Worm (Caenorhabditis elegans) whole organism, L2 larva: ENCODE results near the gene R160.2.
"Not testable (repeated sequence)": the region's sequence is repeated elsewhere in the genome, so short reads cannot be mapped to it uniquely, and the experiment has no call there.

ENCODE experiments used
- ZK546.5 ChIP-seq: sonication (generic microtip); optimal IDR thresholded peaks from 2 replicates; lab custom pipeline; 2017; ENCODE audit warnings: missing biosample characterization, missing genetic modification characterization
- alr-1 ChIP-seq: fragments of 150-350 bp; optimal IDR thresholded peaks from 2 replicates; lab custom pipeline; 2014; ENCODE audit warnings: missing biosample characterization, missing genetic modification characterization
- aly-2 ChIP-seq: fragments of 150-350 bp; optimal IDR thresholded peaks from 2 replicates; lab custom pipeline; 2014; ENCODE audit warnings: missing biosample characterization, missing genetic modification characterization
- ceh-82 ChIP-seq: fragments of 150-350 bp; optimal IDR thresholded peaks from 2 replicates; lab custom pipeline; 2014; ENCODE audit warnings: missing biosample characterization, missing genetic modification characterization
- lin-39 ChIP-seq: fragments of 150-350 bp; optimal IDR thresholded peaks from 2 replicates; lab custom pipeline; 2014; ENCODE audit warnings: missing biosample characterization, missing genetic modification reagents, missing genetic modification characterization
- nhr-12 ChIP-seq: fragments of 150-350 bp; optimal IDR thresholded peaks from 2 replicates; lab custom pipeline; 2014; ENCODE audit warnings: missing biosample characterization, missing genetic modification characterization
- nhr-21 ChIP-seq: fragments of 150-350 bp; optimal IDR thresholded peaks from 2 replicates; lab custom pipeline; 2014; ENCODE audit warnings: missing biosample characterization, missing genetic modification characterization
- nhr-237 ChIP-seq: fragments of 150-350 bp; optimal IDR thresholded peaks from 2 replicates; lab custom pipeline; 2014; ENCODE audit warnings: missing biosample characterization, missing genetic modification characterization
- skn-1 ChIP-seq: sonication (generic microtip); optimal IDR thresholded peaks from 2 replicates; lab custom pipeline; 2017; ENCODE audit warnings: missing biosample characterization, missing genetic modification characterization
- snpc-4 ChIP-seq: fragments of 150-350 bp; optimal IDR thresholded peaks from 2 replicates; lab custom pipeline; 2014; ENCODE audit warnings: missing biosample characterization, missing genetic modification characterization
- unc-55 ChIP-seq: fragments of 150-350 bp; sonication (generic microtip); optimal IDR thresholded peaks from 3 replicates; lab custom pipeline; 2014; ENCODE audit warnings: missing biosample characterization, missing genetic modification reagents, missing genetic modification characterization
- ztf-11 ChIP-seq: sonication (generic microtip); optimal IDR thresholded peaks from 2 replicates; lab custom pipeline; 2017; ENCODE audit warnings: missing biosample characterization, missing genetic modification characterization

ce11 chrX:4339332-4339731 lies 37.4 kb downstream of the R160.2 start, which contains the start of gene cst-1:
- TF ChIP-seq nhr-237 (tag; lab: Kevin White, UChicago); ceh-82 (tag; lab: Kevin White, UChicago); nhr-21; ZK546.5 (tag; lab: Kevin White, UChicago); skn-1 (tag; lab: Kevin White, UChicago); ztf-11 (tag; lab: Kevin White, UChicago); lin-39 (tag; lab: Kevin White, UChicago); unc-55 (GFP tag; lab: Kevin White, UChicago); snpc-4; nhr-12 (tag; lab: Kevin White, UChicago); aly-2 (tag; lab: Kevin White, UChicago); alr-1 (tag; lab: Kevin White, UChicago): not testable (repeated sequence)
